Worm (Caenorhabditis elegans) whole organism, early embryonic: ENCODE data around the gene str-228.

Source experiments
- B0310.2 ChIP-seq: sonication (generic microtip); optimal IDR thresholded peaks from 2 replicates; lab custom pipeline; 2016; ENCODE audit warnings: mild to moderate bottlenecking, missing genetic modification characterization, missing compliant biosample characterization
- sea-1 ChIP-seq: fragments of 200-800 bp; sonication (Bioruptor generic); conservative IDR thresholded peaks from 2 replicates; pipeline ENCODE4 v1.3.6; 2022; ENCODE audit warnings: missing genetic modification characterization, missing compliant biosample characterization

- no peak for TF ChIP-seq B0310.2 (tag; lab: Kevin White, UChicago)
- no peak for TF ChIP-seq sea-1 (GFP tag; lab: Robert Waterston, UW)
Measured at ce11 chrV:3523262-3523661, 13.3 kb downstream of the str-228 start, which contains the start of gene irg-1.
